Worm (Caenorhabditis elegans): ENCODE data around the gene cey-4.

cey-4 gene

ce11 chrIII:10868653-10869392 lies at the start of gene cey-4, which contains the start of gene vps-50:
cey-4 (minus strand) TSS chrIII:10868703.
vps-50 (plus strand) TSS chrIII:10869193.
- TF ChIP-seq F13C5.2 (tag; optimal IDR thresholded peaks at IDR 0.05) (peak; percentile 61), hmg-4 (GFP tag; optimal IDR thresholded peaks at IDR 0.05) (no peak)

ce11 chrIII:10914971-10915370 lies 46.5 kb upstream of the cey-4 start:
- no peak for TF ChIP-seq F13C5.2 (tag; optimal IDR thresholded peaks at IDR 0.05)
- TF ChIP-seq ama-1 (optimal IDR thresholded peaks at IDR 0.05): no peak
- TF ChIP-seq hmbx-1 (tag; optimal IDR thresholded peaks at IDR 0.05): no peak
- no peak for TF ChIP-seq flt-1 (GFP tag; IDR thresholded peaks at IDR 0.05)
- TF ChIP-seq ets-7 (tag; optimal IDR thresholded peaks at IDR 0.05): no peak
- no peak for TF ChIP-seq tra-4 (tag; optimal IDR thresholded peaks at IDR 0.05)
- TF ChIP-seq hnd-1 (tag; optimal IDR thresholded peaks at IDR 0.05): no peak
- no peak for TF ChIP-seq pes-1 (GFP tag; IDR thresholded peaks at IDR 0.05)
- TF ChIP-seq scrt-1 (GFP tag; IDR thresholded peaks at IDR 0.05): no peak
- TF ChIP-seq tbx-11 (GFP tag; IDR thresholded peaks at IDR 0.05): no peak
- no peak for TF ChIP-seq B0310.2 (tag; optimal IDR thresholded peaks at IDR 0.05)
- TF ChIP-seq aly-1 (tag; optimal IDR thresholded peaks at IDR 0.05): no peak
- no peak for TF ChIP-seq ceh-13 (GFP tag; optimal IDR thresholded peaks at IDR 0.05)
- TF ChIP-seq tbx-37 (GFP tag; conservative IDR thresholded peaks at IDR 0.05): no peak
- no peak for TF ChIP-seq hmg-4 (GFP tag; optimal IDR thresholded peaks at IDR 0.05)
- no peak for TF ChIP-seq sea-1 (GFP tag; conservative IDR thresholded peaks at IDR 0.05)
- no peak for TF ChIP-seq ceh-36 (tag; optimal IDR thresholded peaks at IDR 0.05)

- TF ChIP-seq pes-1 (GFP tag; IDR thresholded peaks at IDR 0.05) (no peak), scrt-1 (GFP tag; IDR thresholded peaks at IDR 0.05) (no peak), ceh-13 (GFP tag; optimal IDR thresholded peaks at IDR 0.05) (no peak), sea-1 (GFP tag; conservative IDR thresholded peaks at IDR 0.05) (no peak), hnd-1 (tag; optimal IDR thresholded peaks at IDR 0.05) (no peak), aly-1 (tag; optimal IDR thresholded peaks at IDR 0.05) (no peak), F13C5.2 (tag; optimal IDR thresholded peaks at IDR 0.05) (no peak), flt-1 (GFP tag; IDR thresholded peaks at IDR 0.05) (no peak), ets-7 (tag; optimal IDR thresholded peaks at IDR 0.05) (no peak), tbx-11 (GFP tag; IDR thresholded peaks at IDR 0.05) (no peak), ceh-36 (tag; optimal IDR thresholded peaks at IDR 0.05) (no peak), ama-1 (optimal IDR thresholded peaks at IDR 0.05) (no peak), hmg-4 (GFP tag; optimal IDR thresholded peaks at IDR 0.05) (no peak), tra-4 (tag; optimal IDR thresholded peaks at IDR 0.05) (no peak), hmbx-1 (tag; optimal IDR thresholded peaks at IDR 0.05) (no peak), tbx-37 (GFP tag; conservative IDR thresholded peaks at IDR 0.05) (no peak), B0310.2 (tag; optimal IDR thresholded peaks at IDR 0.05) (no peak)
Observed at ce11 chrIII:10911160-10911559, 42.7 kb upstream of the cey-4 start, which contains the start of gene cut-6. cut-6 (plus strand) TSS chrIII:10911460.

- TF ChIP-seq ets-7 (tag; optimal IDR thresholded peaks at IDR 0.05) (no peak), aly-1 (tag; optimal IDR thresholded peaks at IDR 0.05) (no peak), ceh-36 (tag; optimal IDR thresholded peaks at IDR 0.05) (no peak), scrt-1 (GFP tag; IDR thresholded peaks at IDR 0.05) (no peak), sea-1 (GFP tag; conservative IDR thresholded peaks at IDR 0.05) (no peak), ceh-13 (GFP tag; optimal IDR thresholded peaks at IDR 0.05) (no peak), flt-1 (GFP tag; IDR thresholded peaks at IDR 0.05) (no peak), hmbx-1 (tag; optimal IDR thresholded peaks at IDR 0.05) (no peak), ama-1 (optimal IDR thresholded peaks at IDR 0.05) (no peak), pes-1 (GFP tag; IDR thresholded peaks at IDR 0.05) (no peak), tra-4 (tag; optimal IDR thresholded peaks at IDR 0.05) (no peak), hmg-4 (GFP tag; optimal IDR thresholded peaks at IDR 0.05) (no peak), B0310.2 (tag; optimal IDR thresholded peaks at IDR 0.05) (no peak)
Observed at ce11 chrIII:10909166-10909565, 40.7 kb upstream of the cey-4 start.

ce11 chrIII:10908543-10908942 lies 40.0 kb upstream of the cey-4 start:
- TF ChIP-seq sea-1 (GFP tag; conservative IDR thresholded peaks at IDR 0.05): no peak
- peak; percentile 71; the same call in 1 of the 2 replicates for TF ChIP-seq scrt-1 (GFP tag; IDR thresholded peaks at IDR 0.05)

- TF ChIP-seq pes-1 (GFP tag; IDR thresholded peaks at IDR 0.05): no peak
- peak; percentile 74 for TF ChIP-seq scrt-1 (GFP tag; IDR thresholded peaks at IDR 0.05)
- no peak for TF ChIP-seq tbx-37 (GFP tag; conservative IDR thresholded peaks at IDR 0.05)
Observed at ce11 chrIII:10907678-10908217, 39.2 kb upstream of the cey-4 start.

ce11 chrIII:10906325-10906724 lies 37.8 kb upstream of the cey-4 start:
- TF ChIP-seq pes-1 (GFP tag; IDR thresholded peaks at IDR 0.05) (no peak), ceh-36 (tag; optimal IDR thresholded peaks at IDR 0.05) (peak; percentile 30)

ce11 chrIII:10905112-10905511 lies 36.6 kb upstream of the cey-4 start:
- TF ChIP-seq tbx-37 (GFP tag; conservative IDR thresholded peaks at IDR 0.05) (no peak), pes-1 (GFP tag; IDR thresholded peaks at IDR 0.05) (no peak), sea-1 (GFP tag; conservative IDR thresholded peaks at IDR 0.05) (no peak), ceh-36 (tag; optimal IDR thresholded peaks at IDR 0.05) (no peak), hnd-1 (tag; optimal IDR thresholded peaks at IDR 0.05) (no peak), hmbx-1 (tag; optimal IDR thresholded peaks at IDR 0.05) (no peak), tra-4 (tag; optimal IDR thresholded peaks at IDR 0.05) (no peak), scrt-1 (GFP tag; IDR thresholded peaks at IDR 0.05) (no peak), B0310.2 (tag; optimal IDR thresholded peaks at IDR 0.05) (no peak), flt-1 (GFP tag; IDR thresholded peaks at IDR 0.05) (no peak), F13C5.2 (tag; optimal IDR thresholded peaks at IDR 0.05) (no peak), ama-1 (optimal IDR thresholded peaks at IDR 0.05) (no peak), hmg-4 (GFP tag; optimal IDR thresholded peaks at IDR 0.05) (no peak), aly-1 (tag; optimal IDR thresholded peaks at IDR 0.05) (no peak), ceh-13 (GFP tag; optimal IDR thresholded peaks at IDR 0.05) (no peak), ets-7 (tag; optimal IDR thresholded peaks at IDR 0.05) (no peak)
